In genomic region chrII:1309892-1310516, ce11 we compare ENCODE assay signal across 3 worm cellular contexts.
TF ChIP-seq lines count a peak whose summit lies in the region.

Gene alh-6 (minus strand): TSS chrII:1310133.
Gene fcho-1 (plus strand): TSS chrII:1310515.

TF ChIP-seq in whole organism, L1 larva, 84 proteins besides CTCF, POLR2A, EP300 and RAD21 (continued from another document):
- TF ChIP-seq mdl-1 (tag; optimal IDR thresholded peaks at IDR 0.05; lab: Kevin White, UChicago) (peak in 1 of 2 experiments; percentile 19), hlh-4 (tag; optimal IDR thresholded peaks at IDR 0.05; lab: Kevin White, UChicago) (no peak), lin-15B (tag; optimal IDR thresholded peaks at IDR 0.05; lab: Kevin White, UChicago) (peak; percentile 32), ceh-8 (GFP tag; optimal IDR thresholded peaks at IDR 0.05; lab: Kevin White, UChicago) (no peak), skn-1 (tag; optimal IDR thresholded peaks at IDR 0.05; lab: Kevin White, UChicago) (peak; percentile 3), nhr-47 (tag; optimal IDR thresholded peaks at IDR 0.05; lab: Kevin White, UChicago) (peak; percentile 25), lin-14 (GFP tag; optimal IDR thresholded peaks at IDR 0.05; lab: Kevin White, UChicago) (peak; percentile 63), elt-3 (tag; optimal IDR thresholded peaks at IDR 0.05; lab: Kevin White, UChicago) (peak in 1 of 6 experiments; percentile 8), swsn-7 (tag; optimal IDR thresholded peaks at IDR 0.05; lab: Kevin White, UChicago) (no peak), tlp-1 (tag; optimal IDR thresholded peaks at IDR 0.05; lab: Kevin White, UChicago) (no peak), isw-1 (GFP tag; IDR thresholded peaks at IDR 0.05; lab: Robert Waterston, UW) (peak; percentile 14; the same call in 1 of the 2 replicates)

TF ChIP-seq in whole organism, L3 larva, 47 proteins besides CTCF, POLR2A, EP300 and RAD21 (continued from another document):
- TF ChIP-seq ztf-4 (tag; optimal IDR thresholded peaks at IDR 0.05; lab: Kevin White, UChicago) (no peak), unc-62 (GFP tag; optimal IDR thresholded peaks at IDR 0.05; lab: Kevin White, UChicago) (no peak), hmg-11 (tag; optimal IDR thresholded peaks at IDR 0.05; lab: Kevin White, UChicago) (peak; percentile 14), tbx-2 (tag; optimal IDR thresholded peaks at IDR 0.05; lab: Kevin White, UChicago) (no peak), ceh-82 (tag; optimal IDR thresholded peaks at IDR 0.05; lab: Kevin White, UChicago) (no peak), ceh-16 (tag; optimal IDR thresholded peaks at IDR 0.05; lab: Kevin White, UChicago) (no peak), pha-4 (tag; optimal IDR thresholded peaks at IDR 0.05; lab: Kevin White, UChicago) (peak; percentile 42), R02D3.7 (tag; optimal IDR thresholded peaks at IDR 0.05; lab: Kevin White, UChicago) (no peak), nhr-28 (tag; optimal IDR thresholded peaks at IDR 0.05; lab: Kevin White, UChicago) (no peak), ZK546.5 (tag; optimal IDR thresholded peaks at IDR 0.05; lab: Kevin White, UChicago) (no peak), ceh-9 (tag; optimal IDR thresholded peaks at IDR 0.05; lab: Kevin White, UChicago) (no peak), aly-2 (tag; optimal IDR thresholded peaks at IDR 0.05; lab: Kevin White, UChicago) (no peak), egl-5 (tag; optimal IDR thresholded peaks at IDR 0.05; lab: Kevin White, UChicago) (no peak), sea-2 (GFP tag; optimal IDR thresholded peaks at IDR 0.05; lab: Kevin White, UChicago) (no peak), elt-3 (tag; optimal IDR thresholded peaks at IDR 0.05; lab: Kevin White, UChicago) (no peak), lin-39 (tag; optimal IDR thresholded peaks at IDR 0.05; lab: Kevin White, UChicago) (peak; percentile 58), nhr-76 (tag; optimal IDR thresholded peaks at IDR 0.05; lab: Kevin White, UChicago) (no peak), lsy-12 (tag; optimal IDR thresholded peaks at IDR 0.05; lab: Kevin White, UChicago) (peak; percentile 13), nhr-12 (tag; optimal IDR thresholded peaks at IDR 0.05; lab: Kevin White, UChicago) (no peak), zag-1 (tag; optimal IDR thresholded peaks at IDR 0.05; lab: Kevin White, UChicago) (no peak), unc-39 (tag; optimal IDR thresholded peaks at IDR 0.05; lab: Kevin White, UChicago) (no peak), pqm-1 (tag; optimal IDR thresholded peaks at IDR 0.05; lab: Kevin White, UChicago) (no peak), fkh-2 (tag; optimal IDR thresholded peaks at IDR 0.05; lab: Kevin White, UChicago) (no peak), nhr-43 (tag; optimal IDR thresholded peaks at IDR 0.05; lab: Kevin White, UChicago; ENCODE audit: poor library complexity, severe bottlenecking) (no peak), nhr-25 (tag; optimal IDR thresholded peaks at IDR 0.05; lab: Kevin White, UChicago) (no peak), nhr-67 (tag; optimal IDR thresholded peaks at IDR 0.05; lab: Kevin White, UChicago) (no peak), nhr-237 (tag; optimal IDR thresholded peaks at IDR 0.05; lab: Kevin White, UChicago) (no peak), elt-1 (tag; optimal IDR thresholded peaks at IDR 0.05; lab: Kevin White, UChicago) (no peak), skn-1 (tag; optimal IDR thresholded peaks at IDR 0.05; lab: Kevin White, UChicago) (no peak), daf-12 (tag; optimal IDR thresholded peaks at IDR 0.05; lab: Kevin White, UChicago) (no peak), ama-1 (optimal IDR thresholded peaks at IDR 0.05; lab: Kevin White, UChicago) (peak; percentile 6), mml-1 (tag; optimal IDR thresholded peaks at IDR 0.05; lab: Kevin White, UChicago) (no peak)

TF ChIP-seq in whole organism, young adult, 124 proteins besides CTCF, POLR2A, EP300 and RAD21 (continued from another document):
- TF ChIP-seq xnd-1 (tag; optimal IDR thresholded peaks at IDR 0.05; lab: Kevin White, UChicago): peak; percentile 66
- no peak for TF ChIP-seq lin-40 (tag; optimal IDR thresholded peaks at IDR 0.05; lab: Kevin White, UChicago)
- no peak for TF ChIP-seq zfh-2 (GFP tag; conservative IDR thresholded peaks at IDR 0.05; lab: Robert Waterston, UW)
- no peak for TF ChIP-seq F55B11.4 (tag; optimal IDR thresholded peaks at IDR 0.05; lab: Kevin White, UChicago; ENCODE audit: borderline replicate concordance, insufficient read depth)
- no peak for TF ChIP-seq cebp-2 (GFP tag; IDR thresholded peaks at IDR 0.05; lab: Robert Waterston, UW)
- no peak for TF ChIP-seq let-607 (tag; optimal IDR thresholded peaks at IDR 0.05; lab: Kevin White, UChicago)
- TF ChIP-seq ztf-28 (GFP tag; IDR thresholded peaks at IDR 0.05; lab: Robert Waterston, UW): no peak
- TF ChIP-seq hsf-1 (GFP tag; IDR thresholded peaks at IDR 0.05; lab: Robert Waterston, UW): no peak
- no peak for TF ChIP-seq B0336.3 (GFP tag; IDR thresholded peaks at IDR 0.05; lab: Robert Waterston, UW)
- no peak for TF ChIP-seq lsy-27 (tag; optimal IDR thresholded peaks at IDR 0.05; lab: Kevin White, UChicago; ENCODE audit: borderline replicate concordance, insufficient read depth)
- TF ChIP-seq lsl-1 (GFP tag; optimal IDR thresholded peaks at IDR 0.05; lab: Kevin White, UChicago): peak; percentile 87
- no peak for TF ChIP-seq cebp-1 (GFP tag; IDR thresholded peaks at IDR 0.05; lab: Robert Waterston, UW)
- TF ChIP-seq cebp-1 (tag; optimal IDR thresholded peaks at IDR 0.05; lab: Kevin White, UChicago): peak; percentile 2
- no peak for TF ChIP-seq hlh-12 (tag; optimal IDR thresholded peaks at IDR 0.05; lab: Kevin White, UChicago)
- TF ChIP-seq rcor-1 (GFP tag; IDR thresholded peaks at IDR 0.05; lab: Robert Waterston, UW): no peak
- no peak for TF ChIP-seq rpc-1 (optimal IDR thresholded peaks at IDR 0.05; lab: Kevin White, UChicago)
- no peak for TF ChIP-seq rpc-1 (tag; optimal IDR thresholded peaks at IDR 0.05; lab: Kevin White, UChicago)
- no peak for TF ChIP-seq mes-4 (tag; optimal IDR thresholded peaks at IDR 0.05; lab: Kevin White, UChicago)
- TF ChIP-seq F37B4.10 (GFP tag; IDR thresholded peaks at IDR 0.05; lab: Robert Waterston, UW): no peak
- no peak for TF ChIP-seq F39B2.1 (GFP tag; IDR thresholded peaks at IDR 0.05; lab: Robert Waterston, UW)
- no peak for TF ChIP-seq ztf-25 (GFP tag; IDR thresholded peaks at IDR 0.05; lab: Robert Waterston, UW)
- TF ChIP-seq bed-2 (GFP tag; IDR thresholded peaks at IDR 0.05; lab: Robert Waterston, UW): no peak
- no peak for TF ChIP-seq pbrm-1 (GFP tag; IDR thresholded peaks at IDR 0.05; lab: Robert Waterston, UW)
- TF ChIP-seq hmg-20 (GFP tag; IDR thresholded peaks at IDR 0.05; lab: Robert Waterston, UW): no peak
- no peak for TF ChIP-seq F57A8.1 (GFP tag; optimal IDR thresholded peaks at IDR 0.05; lab: Kevin White, UChicago)
- TF ChIP-seq ama-1 (optimal IDR thresholded peaks at IDR 0.05; lab: Kevin White, UChicago): no peak
- TF ChIP-seq ama-1 (GFP tag; optimal IDR thresholded peaks at IDR 0.05; lab: Kevin White, UChicago): no peak
- no peak for TF ChIP-seq Y53F4B.3 (GFP tag; IDR thresholded peaks at IDR 0.05; lab: Robert Waterston, UW)
- no peak for TF ChIP-seq fkh-3 (tag; optimal IDR thresholded peaks at IDR 0.05; lab: Kevin White, UChicago)
- no peak for TF ChIP-seq akir-1 (GFP tag; optimal IDR thresholded peaks at IDR 0.05; lab: Kevin White, UChicago)
- no peak for TF ChIP-seq nhr-120 (GFP tag; IDR thresholded peaks at IDR 0.05; lab: Robert Waterston, UW)
- TF ChIP-seq F52B5.7 (tag; optimal IDR thresholded peaks at IDR 0.05; lab: Kevin White, UChicago): no peak
- TF ChIP-seq T26A5.8 (tag; optimal IDR thresholded peaks at IDR 0.05; lab: Kevin White, UChicago): no peak
- no peak for TF ChIP-seq T07F8.4 (tag; optimal IDR thresholded peaks at IDR 0.05; lab: Kevin White, UChicago)
- TF ChIP-seq sdz-38 (tag; optimal IDR thresholded peaks at IDR 0.05; lab: Kevin White, UChicago): no peak
- TF ChIP-seq mel-28 (tag; optimal IDR thresholded peaks at IDR 0.05; lab: Kevin White, UChicago; ENCODE audit: borderline replicate concordance): no peak
- no peak for TF ChIP-seq lir-1 (GFP tag; conservative IDR thresholded peaks at IDR 0.05; lab: Robert Waterston, UW)
- no peak for TF ChIP-seq aptf-3 (GFP tag; IDR thresholded peaks at IDR 0.05; lab: Robert Waterston, UW)
- no peak for TF ChIP-seq snpc-1.3 (tag; optimal IDR thresholded peaks at IDR 0.05; lab: Kevin White, UChicago; ENCODE audit: insufficient read depth)
- no peak for TF ChIP-seq ets-4 (GFP tag; optimal IDR thresholded peaks at IDR 0.05; lab: Kevin White, UChicago)
- TF ChIP-seq dpff-1 (tag; optimal IDR thresholded peaks at IDR 0.05; lab: Kevin White, UChicago): no peak
- no peak for TF ChIP-seq lin-35 (GFP tag; optimal IDR thresholded peaks at IDR 0.05; lab: Kevin White, UChicago)
- no peak for TF ChIP-seq Y95B8A.8 (GFP tag; IDR thresholded peaks at IDR 0.05; lab: Robert Waterston, UW)
- no peak for TF ChIP-seq attf-3 (GFP tag; conservative IDR thresholded peaks at IDR 0.05; lab: Robert Waterston, UW)
- TF ChIP-seq nfya-1 (tag; optimal IDR thresholded peaks at IDR 0.05; lab: Kevin White, UChicago; ENCODE audit: borderline replicate concordance, insufficient read depth): no peak
- TF ChIP-seq ztf-18 (tag; optimal IDR thresholded peaks at IDR 0.05; lab: Kevin White, UChicago): no peak
- no peak for TF ChIP-seq pha-4 (tag; optimal IDR thresholded peaks at IDR 0.05; lab: Kevin White, UChicago)
- no peak for TF ChIP-seq egrh-3 (GFP tag; IDR thresholded peaks at IDR 0.05; lab: Robert Waterston, UW)
- peak; percentile 46 for TF ChIP-seq D2030.7 (GFP tag; IDR thresholded peaks at IDR 0.05; lab: Robert Waterston, UW)
- no peak for TF ChIP-seq snpc-1.1 (tag; optimal IDR thresholded peaks at IDR 0.05; lab: Kevin White, UChicago; ENCODE audit: insufficient read depth)
- no peak for TF ChIP-seq K12H6.12 (tag; optimal IDR thresholded peaks at IDR 0.05; lab: Kevin White, UChicago)
- no peak for TF ChIP-seq attf-6 (GFP tag; IDR thresholded peaks at IDR 0.05; lab: Robert Waterston, UW)
- TF ChIP-seq ceh-58 (GFP tag; IDR thresholded peaks at IDR 0.05; lab: Robert Waterston, UW): no peak
- TF ChIP-seq chd-7 (tag; optimal IDR thresholded peaks at IDR 0.05; lab: Kevin White, UChicago): no peak
- no peak for TF ChIP-seq B0035.1 (tag; optimal IDR thresholded peaks at IDR 0.05; lab: Kevin White, UChicago)
- TF ChIP-seq ccch-3 (GFP tag; optimal IDR thresholded peaks at IDR 0.05; lab: Kevin White, UChicago): no peak
- TF ChIP-seq tlf-1 (GFP tag; optimal IDR thresholded peaks at IDR 0.05; lab: Kevin White, UChicago): no peak
- TF ChIP-seq ceh-40 (GFP tag; IDR thresholded peaks at IDR 0.05; lab: Robert Waterston, UW): no peak
- TF ChIP-seq ztf-6 (GFP tag; IDR thresholded peaks at IDR 0.05; lab: Robert Waterston, UW): no peak
- peak; percentile 84 for TF ChIP-seq F33H1.4 (GFP tag; IDR thresholded peaks at IDR 0.05; lab: Robert Waterston, UW)
- TF ChIP-seq him-1 (tag; optimal IDR thresholded peaks at IDR 0.05; lab: Kevin White, UChicago): no peak
- no peak for TF ChIP-seq K11D2.4 (GFP tag; IDR thresholded peaks at IDR 0.05; lab: Robert Waterston, UW)
- TF ChIP-seq nhr-80 (tag; optimal IDR thresholded peaks at IDR 0.05; lab: Kevin White, UChicago): no peak
- no peak for TF ChIP-seq unc-62 (GFP tag; optimal IDR thresholded peaks at IDR 0.05; lab: Kevin White, UChicago)
- TF ChIP-seq B0261.1 (tag; optimal IDR thresholded peaks at IDR 0.05; lab: Kevin White, UChicago): no peak
- TF ChIP-seq ztf-3 (GFP tag; optimal IDR thresholded peaks at IDR 0.05; lab: Kevin White, UChicago): no peak
- TF ChIP-seq nfya-2 (GFP tag; IDR thresholded peaks at IDR 0.05; lab: Robert Waterston, UW): no peak
- TF ChIP-seq F57C9.4 (tag; optimal IDR thresholded peaks at IDR 0.05; lab: Kevin White, UChicago): no peak
- no peak for TF ChIP-seq ceh-91 (GFP tag; IDR thresholded peaks at IDR 0.05; lab: Robert Waterston, UW)
- TF ChIP-seq ceh-79 (tag; optimal IDR thresholded peaks at IDR 0.05; lab: Kevin White, UChicago): no peak
- TF ChIP-seq lag-1 (GFP tag; IDR thresholded peaks at IDR 0.05; lab: Robert Waterston, UW): no peak
- no peak for TF ChIP-seq egl-44 (GFP tag; IDR thresholded peaks at IDR 0.05; lab: Robert Waterston, UW)
- no peak for TF ChIP-seq F22D6.2 (tag; optimal IDR thresholded peaks at IDR 0.05; lab: Kevin White, UChicago)
- no peak for TF ChIP-seq snpc-3.4 (tag; optimal IDR thresholded peaks at IDR 0.05; lab: Kevin White, UChicago)
- no peak for TF ChIP-seq gei-17 (GFP tag; optimal IDR thresholded peaks at IDR 0.05; lab: Kevin White, UChicago)
- peak; percentile 55 for TF ChIP-seq mcd-1 (GFP tag; IDR thresholded peaks at IDR 0.05; lab: Robert Waterston, UW)
- no peak for TF ChIP-seq sptf-2 (GFP tag; optimal IDR thresholded peaks at IDR 0.05; lab: Kevin White, UChicago)
- TF ChIP-seq F23B12.7 (tag; optimal IDR thresholded peaks at IDR 0.05; lab: Kevin White, UChicago; ENCODE audit: insufficient read depth): no peak
- TF ChIP-seq mxl-1 (tag; optimal IDR thresholded peaks at IDR 0.05; lab: Kevin White, UChicago): no peak
- no peak for TF ChIP-seq Y67H2A.10 (GFP tag; conservative IDR thresholded peaks at IDR 0.05; lab: Robert Waterston, UW)
- TF ChIP-seq ceh-100 (GFP tag; IDR thresholded peaks at IDR 0.05; lab: Robert Waterston, UW): no peak
- TF ChIP-seq rec-8 (tag; optimal IDR thresholded peaks at IDR 0.05; lab: Kevin White, UChicago): no peak
- TF ChIP-seq egl-18 (GFP tag; IDR thresholded peaks at IDR 0.05; lab: Robert Waterston, UW): no peak
- TF ChIP-seq hrde-1 (tag; optimal IDR thresholded peaks at IDR 0.05; lab: Kevin White, UChicago; ENCODE audit: borderline replicate concordance): no peak
- TF ChIP-seq nhr-90 (tag; optimal IDR thresholded peaks at IDR 0.05; lab: Kevin White, UChicago): no peak
